Worm (Caenorhabditis elegans): ENCODE measurements around the gene pgph-2.

pgph-2 gene

DNA sequence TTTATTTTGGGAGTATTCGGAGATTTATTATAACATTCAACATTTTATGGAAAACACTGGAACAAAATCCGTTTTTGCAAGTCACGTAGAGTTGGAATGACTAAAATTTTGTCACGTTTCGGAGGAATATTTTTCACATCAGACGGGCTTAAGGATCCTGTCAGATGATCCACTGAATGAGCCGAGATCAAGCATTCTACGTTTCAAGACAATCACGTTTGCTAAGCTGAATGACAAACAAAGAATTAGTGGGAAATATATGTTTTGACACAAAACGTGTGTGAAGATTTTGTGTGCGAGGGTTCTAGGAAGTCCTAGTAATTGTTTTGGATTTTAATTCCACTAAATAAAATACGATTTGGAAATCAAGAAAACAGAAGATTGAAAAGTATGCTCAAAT is 25.5 kb upstream of the pgph-2 start:
- TF ChIP-seq rcor-1 (GFP tag; IDR thresholded peaks at IDR 0.05), result no peak
- TF ChIP-seq cebp-1 (GFP tag; IDR thresholded peaks at IDR 0.05), result no peak
- no peak for TF ChIP-seq cebp-1 (tag; optimal IDR thresholded peaks at IDR 0.05)
- no peak for TF ChIP-seq sea-2 (GFP tag; IDR thresholded peaks at IDR 0.05)
- TF ChIP-seq ccch-3 (GFP tag; optimal IDR thresholded peaks at IDR 0.05), result no peak
- TF ChIP-seq nhr-80 (tag; optimal IDR thresholded peaks at IDR 0.05), result no peak
- no peak for TF ChIP-seq repo-1 (tag; optimal IDR thresholded peaks at IDR 0.05)
- no peak for TF ChIP-seq zim-3 (tag; optimal IDR thresholded peaks at IDR 0.05)
- no peak for TF ChIP-seq pbrm-1 (GFP tag; IDR thresholded peaks at IDR 0.05)
- TF ChIP-seq mcd-1 (GFP tag; IDR thresholded peaks at IDR 0.05), result no peak

- no peak for TF ChIP-seq Y79H2A.3 (GFP tag; conservative IDR thresholded peaks at IDR 0.05)
- TF ChIP-seq F57C9.4 (tag; optimal IDR thresholded peaks at IDR 0.05), result no peak
- TF ChIP-seq pbrm-1 (GFP tag; IDR thresholded peaks at IDR 0.05), result no peak
These were observed 23.7 kb upstream of the pgph-2 start for ce11 chrV:5741237-5741636.

ce11 chrV:5746237-5746636 is 18.7 kb upstream of the pgph-2 start:
- TF ChIP-seq ztf-18 (tag; optimal IDR thresholded peaks at IDR 0.05) (no peak), ztf-26 (tag; optimal IDR thresholded peaks at IDR 0.05) (no peak), ets-4 (GFP tag; optimal IDR thresholded peaks at IDR 0.05) (no peak), chd-7 (tag; optimal IDR thresholded peaks at IDR 0.05) (no peak), cebp-1 (GFP tag; IDR thresholded peaks at IDR 0.05) (no peak), cebp-1 (tag; optimal IDR thresholded peaks at IDR 0.05) (no peak), pbrm-1 (GFP tag; IDR thresholded peaks at IDR 0.05) (no peak), atf-7 (tag; optimal IDR thresholded peaks at IDR 0.05) (no peak), him-1 (tag; optimal IDR thresholded peaks at IDR 0.05) (no peak), gei-17 (GFP tag; optimal IDR thresholded peaks at IDR 0.05) (no peak), repo-1 (tag; optimal IDR thresholded peaks at IDR 0.05) (no peak), hsf-1 (GFP tag; IDR thresholded peaks at IDR 0.05) (no peak), F23B12.7 (tag; optimal IDR thresholded peaks at IDR 0.05; ENCODE audit: insufficient read depth) (no peak), rec-8 (tag; optimal IDR thresholded peaks at IDR 0.05) (no peak), sdz-38 (tag; optimal IDR thresholded peaks at IDR 0.05) (no peak), lin-26 (GFP tag; IDR thresholded peaks at IDR 0.05) (no peak), attf-5 (GFP tag; optimal IDR thresholded peaks at IDR 0.05) (no peak), T07F8.4 (tag; optimal IDR thresholded peaks at IDR 0.05) (no peak)

- TF ChIP-seq nhr-80 (tag; optimal IDR thresholded peaks at IDR 0.05) (peak; percentile 8), snpc-1.3 (tag; optimal IDR thresholded peaks at IDR 0.05; ENCODE audit: insufficient read depth) (no peak)
These were observed 17.4 kb upstream of the pgph-2 start, which contains the start of gene acds-10 for ce11 chrV:5747519-5747918. Gene acds-10, plus strand, starts transcription at chrV:5747819.

DNA sequence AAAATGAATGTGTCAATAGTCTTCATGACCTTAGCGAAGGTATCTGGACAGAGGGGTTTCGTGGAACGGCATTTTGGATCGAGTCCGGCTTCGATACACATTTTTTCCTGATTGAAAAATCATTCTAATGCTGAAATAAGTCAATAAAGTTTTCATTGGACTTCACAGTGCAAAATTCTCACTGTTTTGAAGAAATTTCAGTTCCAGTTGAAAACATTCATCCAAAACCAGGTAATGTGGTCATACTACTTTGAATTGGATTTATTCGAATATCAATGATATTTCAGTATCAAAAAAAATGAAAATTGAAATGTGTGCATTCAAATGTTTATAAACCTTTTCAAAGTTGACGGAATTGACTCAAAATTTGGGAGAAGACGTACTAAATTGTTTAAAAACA is 11.5 kb upstream of the pgph-2 start, which contains the start of gene pgph-1:
Gene pgph-1 (minus strand): TSS at position 101 of the 400 bp plus-strand sequence.
- TF ChIP-seq tlf-1 (GFP tag; optimal IDR thresholded peaks at IDR 0.05) (no peak), tbp1 (GFP tag; optimal IDR thresholded peaks at IDR 0.05) (no peak), mcd-1 (GFP tag; IDR thresholded peaks at IDR 0.05) (no peak), ccch-3 (GFP tag; optimal IDR thresholded peaks at IDR 0.05) (no peak), ceh-27 (GFP tag; optimal IDR thresholded peaks at IDR 0.05) (no peak), Y53G8AR.9 (GFP tag; conservative IDR thresholded peaks at IDR 0.05) (no peak), ztf-22 (GFP tag; optimal IDR thresholded peaks at IDR 0.05) (no peak), ztf-6 (GFP tag; IDR thresholded peaks at IDR 0.05) (no peak), bed-1 (GFP tag; IDR thresholded peaks at IDR 0.05) (no peak)

Measured in whole organism, young adult.